Worm (Caenorhabditis elegans): Measurements from ENCODE around the gene srsx-8.
A peak's percentile ranks its signal among the peaks of the same experiment; 100 is the strongest.

DNA sequence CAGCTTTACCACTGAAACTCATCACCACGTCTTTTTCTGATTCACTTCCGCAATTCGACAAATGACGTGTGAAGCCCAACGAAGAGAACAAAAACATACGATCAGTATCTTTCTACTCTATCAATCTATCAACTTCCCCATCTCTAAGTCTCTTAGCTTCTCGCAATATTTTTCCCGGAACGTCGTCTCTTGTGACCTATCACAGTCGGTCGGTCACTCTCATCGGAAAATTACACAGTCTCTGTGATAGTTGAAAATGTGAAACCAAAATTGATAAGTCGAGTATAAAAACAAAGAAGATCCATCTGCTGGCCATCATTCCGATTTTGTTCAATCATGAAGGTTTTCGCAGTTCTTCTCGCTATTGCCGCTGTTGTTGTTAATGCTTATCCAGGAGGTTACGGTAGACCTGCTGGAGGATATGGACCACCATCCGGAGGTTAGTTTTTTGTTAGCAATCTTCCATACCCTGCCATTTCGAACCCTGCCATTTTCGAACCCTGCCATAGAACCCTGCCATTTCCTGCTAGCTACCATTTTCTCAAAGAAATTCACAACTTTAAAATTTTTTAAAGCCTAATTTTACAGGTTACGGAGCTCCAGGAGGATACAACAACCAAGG, 41.0 kb upstream of the srsx-8 start, which contains the start of gene F16B4.4:
- TF ChIP-seq elt-2 (tag; optimal IDR thresholded peaks at IDR 0.05) (no peak), nhr-77 (tag; optimal IDR thresholded peaks at IDR 0.05) (no peak), unc-130 (tag; optimal IDR thresholded peaks at IDR 0.05) (no peak), snpc-4 (tag; optimal IDR thresholded peaks at IDR 0.05) (no peak), jun-1 (tag; optimal IDR thresholded peaks at IDR 0.05) (peak; percentile 30)
